Worm (Caenorhabditis elegans): ENCODE results near the gene rop-1.
A peak's percentile ranks its signal among the peaks of the same experiment; 100 is the strongest.

The rop-1 gene

ce11 chrV:10265019-10265418 is 10.2 kb upstream of the rop-1 start:
- no peak for TF ChIP-seq lin-13 (GFP tag; optimal IDR thresholded peaks at IDR 0.05)

ce11 chrV:10260460-10260859 is 5.6 kb upstream of the rop-1 start, which contains the start of gene sri-18:
sri-18 (minus strand) TSS chrV:10260560.
- TF ChIP-seq nhr-12 (tag; optimal IDR thresholded peaks at IDR 0.05) (no peak), zag-1 (tag; optimal IDR thresholded peaks at IDR 0.05) (no peak), ztf-4 (tag; optimal IDR thresholded peaks at IDR 0.05) (no peak), elt-3 (tag; optimal IDR thresholded peaks at IDR 0.05) (no peak), lin-13 (GFP tag; optimal IDR thresholded peaks at IDR 0.05) (no peak)

- TF ChIP-seq nhr-23 (tag; optimal IDR thresholded peaks at IDR 0.05) = no peak
- TF ChIP-seq crh-2 (tag; optimal IDR thresholded peaks at IDR 0.05) = no peak
- TF ChIP-seq sma-9 (GFP tag; optimal IDR thresholded peaks at IDR 0.05) = peak; percentile 55
- no peak for TF ChIP-seq sma-9 (tag; optimal IDR thresholded peaks at IDR 0.05)
- no peak for TF ChIP-seq ztf-11 (tag; optimal IDR thresholded peaks at IDR 0.05)
- TF ChIP-seq F13H6.1 (tag; optimal IDR thresholded peaks at IDR 0.05) = peak; percentile 5
- TF ChIP-seq sma-3 (GFP tag; optimal IDR thresholded peaks at IDR 0.05) = no peak
- peak; percentile 80 for TF ChIP-seq fos-1 (tag; optimal IDR thresholded peaks at IDR 0.05)
- TF ChIP-seq unc-62 (GFP tag; optimal IDR thresholded peaks at IDR 0.05) = no peak
- no peak for TF ChIP-seq blmp-1 (tag; optimal IDR thresholded peaks at IDR 0.05; ENCODE audit: insufficient read depth)
- no peak for TF ChIP-seq mbf-1 (tag; optimal IDR thresholded peaks at IDR 0.05)
- TF ChIP-seq peb-1 (tag; optimal IDR thresholded peaks at IDR 0.05) = no peak
- TF ChIP-seq snpc-4 (tag; optimal IDR thresholded peaks at IDR 0.05) = no peak
- no peak for TF ChIP-seq lin-13 (GFP tag; optimal IDR thresholded peaks at IDR 0.05)
- TF ChIP-seq alr-1 (tag; optimal IDR thresholded peaks at IDR 0.05) = no peak
- TF ChIP-seq nhr-10 (tag; optimal IDR thresholded peaks at IDR 0.05) = no peak
- no peak for TF ChIP-seq sem-4 (tag; optimal IDR thresholded peaks at IDR 0.05)
These were observed 1.2 kb upstream of the rop-1 start, which contains the start of gene nhr-232 for ce11 chrV:10256050-10256449. nhr-232 (plus strand) TSS chrV:10256170.

ce11 chrV:10252682-10253081 is 2.2 kb downstream of the rop-1 start:
- TF ChIP-seq gmeb-1 (tag; optimal IDR thresholded peaks at IDR 0.05) = no peak

ce11 chrV:10249515-10249914 is 5.3 kb downstream of the rop-1 start:
- TF ChIP-seq sem-4 (tag; optimal IDR thresholded peaks at IDR 0.05) = no peak

ce11 chrV:10248255-10248979 is 6.4 kb downstream of the rop-1 start, which contains the start of gene akt-1:
akt-1 (plus strand) TSS chrV:10248905.
- TF ChIP-seq lin-11 (tag; optimal IDR thresholded peaks at IDR 0.05) (no peak), zag-1 (tag; optimal IDR thresholded peaks at IDR 0.05) (no peak), dmd-4 (tag; optimal IDR thresholded peaks at IDR 0.05) (no peak), mbf-1 (tag; optimal IDR thresholded peaks at IDR 0.05) (no peak), ztf-1 (GFP tag; conservative IDR thresholded peaks at IDR 0.05) (no peak), aly-2 (tag; optimal IDR thresholded peaks at IDR 0.05) (no peak), gmeb-1 (tag; optimal IDR thresholded peaks at IDR 0.05) (no peak), mdl-1 (tag; optimal IDR thresholded peaks at IDR 0.05) (no peak), peb-1 (tag; optimal IDR thresholded peaks at IDR 0.05) (no peak), nhr-25 (tag; optimal IDR thresholded peaks at IDR 0.05) (no peak), C34F6.9 (tag; optimal IDR thresholded peaks at IDR 0.05) (no peak), blmp-1 (tag; optimal IDR thresholded peaks at IDR 0.05; ENCODE audit: insufficient read depth) (no peak), R02D3.7 (tag; optimal IDR thresholded peaks at IDR 0.05) (no peak), ztf-11 (tag; optimal IDR thresholded peaks at IDR 0.05) (no peak)

- TF ChIP-seq snpc-4 (tag; optimal IDR thresholded peaks at IDR 0.05) = no peak
- TF ChIP-seq lsy-2 (tag; optimal IDR thresholded peaks at IDR 0.05) = peak in 1 of 2 experiments; percentile 38
- TF ChIP-seq C34F6.9 (tag; optimal IDR thresholded peaks at IDR 0.05) = peak; percentile 37
- peak; percentile 32 for TF ChIP-seq nhr-129 (tag; optimal IDR thresholded peaks at IDR 0.05)
These were observed 7.1 kb downstream of the rop-1 start for ce11 chrV:10247673-10248239.
